Fruit fly (Drosophila melanogaster) whole organism, embryonic: ENCODE measurements around the gene jus.
A peak's percentile ranks its signal among the peaks of the same experiment; 100 is the strongest.

Source experiments
- Awh ChIP-seq: fragments of 200-800 bp; sonication (Bioruptor generic); IDR thresholded peaks from 2 replicates; pipeline ENCODE4, ENCODE4 v1.3.6; 2022; ENCODE audit warnings: missing biosample characterization, missing genetic modification characterization
- B-H1 ChIP-seq: fragments of 200-800 bp; sonication (Bioruptor generic); IDR thresholded peaks from 3 replicates; pipeline ENCODE4 v1.3.6; 2022; ENCODE audit warnings: missing biosample characterization, missing genetic modification characterization
- CG10147 ChIP-seq: fragments of 200-800 bp; sonication (Bioruptor generic); optimal IDR thresholded peaks from 2 replicates; lab custom pipeline; 2019; ENCODE audit warnings: missing biosample characterization, mild to moderate bottlenecking, missing genetic modification characterization, moderate library complexity
- CG12942 ChIP-seq: fragments of 200-800 bp; sonication (Bioruptor generic); optimal IDR thresholded peaks from 3 replicates; lab custom pipeline; 2016; ENCODE audit warnings: missing biosample characterization, missing genetic modification characterization
- CG13894 ChIP-seq: fragments of 200-800 bp; sonication (Bioruptor generic); optimal IDR thresholded peaks from 3 replicates; lab custom pipeline; 2018; ENCODE audit warnings: missing biosample characterization, mild to moderate bottlenecking, missing genetic modification characterization, moderate library complexity
- CG14710 ChIP-seq: fragments of 200-800 bp; sonication (Bioruptor generic); optimal IDR thresholded peaks from 3 replicates; lab custom pipeline; 2019; ENCODE audit warnings: missing biosample characterization, mild to moderate bottlenecking, missing genetic modification characterization, moderate library complexity
- CG31365 ChIP-seq: fragments of 200-800 bp; sonication (Bioruptor generic); optimal IDR thresholded peaks from 2 replicates; lab custom pipeline; 2018; ENCODE audit warnings: missing biosample characterization, mild to moderate bottlenecking, missing genetic modification characterization
- CG42726 ChIP-seq: fragments of 200-800 bp; sonication (Bioruptor generic); IDR thresholded peaks from 2 replicates; pipeline ENCODE4 v1.3.6; 2022; ENCODE audit warnings: missing biosample characterization, missing genetic modification characterization; ENCODE audit not compliant: partially characterized antibody
- CG4328 ChIP-seq: fragments of 200-800 bp; sonication (Bioruptor generic); optimal IDR thresholded peaks from 3 replicates; lab custom pipeline; 2017; ENCODE audit warnings: missing biosample characterization, missing genetic modification reagents, missing genetic modification characterization
- CG7556 ChIP-seq: fragments of 200-800 bp; sonication (Bioruptor generic); optimal IDR thresholded peaks from 2 replicates; lab custom pipeline; 2017; ENCODE audit warnings: missing biosample characterization, mild to moderate bottlenecking, missing genetic modification characterization
- Camta ChIP-seq: fragments of 200-800 bp; sonication (Bioruptor generic); optimal IDR thresholded peaks from 2 replicates; lab custom pipeline; 2016; ENCODE audit warnings: missing biosample characterization, missing genetic modification characterization
- CoRest ChIP-seq: fragments of 200-800 bp; sonication (Bioruptor generic); optimal IDR thresholded peaks from 3 replicates; lab custom pipeline; 2018; ENCODE audit warnings: missing biosample characterization, mild to moderate bottlenecking, missing genetic modification characterization, moderate library complexity
- D19A ChIP-seq: fragments of 200-800 bp; optimal IDR thresholded peaks from 3 replicates; lab custom pipeline; 2019; ENCODE audit warnings: missing biosample characterization, mild to moderate bottlenecking, missing genetic modification characterization, moderate library complexity
- Dip3 ChIP-seq: fragments of 200-800 bp; sonication (Bioruptor generic); optimal IDR thresholded peaks from 3 replicates; lab custom pipeline; 2016; ENCODE audit warnings: missing biosample characterization, missing genetic modification characterization
- Hey ChIP-seq: fragments of 200-800 bp; sonication (Bioruptor generic); optimal IDR thresholded peaks from 3 replicates; lab custom pipeline; 2018; ENCODE audit warnings: missing biosample characterization, mild to moderate bottlenecking, missing genetic modification characterization
- Mad ChIP-seq: fragments of 200-800 bp; sonication (Bioruptor generic); optimal IDR thresholded peaks from 2 replicates; lab custom pipeline; 2016; ENCODE audit warnings: missing biosample characterization, missing genetic modification characterization
- Six4 ChIP-seq: fragments of 200-800 bp; sonication (Bioruptor generic); optimal IDR thresholded peaks from 2 replicates; lab custom pipeline; 2016; ENCODE audit warnings: missing biosample characterization, missing genetic modification characterization
- Usf ChIP-seq: fragments of 200-800 bp; sonication (Bioruptor generic); optimal IDR thresholded peaks from 2 replicates; lab custom pipeline; 2017; ENCODE audit warnings: missing genotype, missing biosample characterization, missing genetic modification characterization
- Xbp1 ChIP-seq: fragments of 200-800 bp; sonication (Bioruptor generic); optimal IDR thresholded peaks from 3 replicates; lab custom pipeline; 2016; ENCODE audit warnings: missing biosample characterization, mild to moderate bottlenecking, missing genetic modification characterization
- ato ChIP-seq: fragments of 200-800 bp; sonication (Bioruptor generic); IDR thresholded peaks from 2 replicates; pipeline ENCODE4 v1.3.6; 2022; ENCODE audit warnings: missing biosample characterization, missing genetic modification characterization; ENCODE audit not compliant: partially characterized antibody
- dpn ChIP-seq, 2 experiments: fragments of 200-800 bp; sonication (Bioruptor generic); optimal IDR thresholded peaks; 3 replicates each; lab custom pipeline; 2016; ENCODE audit warnings: missing biosample characterization in 2 of 2, missing genetic modification characterization in 2 of 2
- eve ChIP-seq, 2 experiments: fragments of >200 bp; optimal IDR thresholded peaks; 2 replicates each; lab custom pipeline; 2017; ENCODE audit warnings: missing biosample characterization in 2 of 2, missing genetic modification characterization in 2 of 2
- eyg ChIP-seq: fragments of 200-800 bp; sonication (Bioruptor generic); optimal IDR thresholded peaks from 3 replicates; lab custom pipeline; 2016; ENCODE audit warnings: missing biosample characterization, missing genetic modification characterization
- gt ChIP-seq: fragments of 200-800 bp; sonication (Bioruptor generic); IDR thresholded peaks from 2 replicates; pipeline ENCODE4 v1.3.6; 2022; ENCODE audit warnings: missing biosample characterization, missing genetic modification characterization
- jigr1 ChIP-seq: fragments of 200-800 bp; sonication (Bioruptor generic); IDR thresholded peaks from 3 replicates; pipeline ENCODE4 v1.3.6; 2022; ENCODE audit warnings: missing biosample characterization, missing genetic modification characterization
- jumu ChIP-seq: fragments of 200-800 bp; sonication (Bioruptor generic); optimal IDR thresholded peaks from 3 replicates; lab custom pipeline; 2016; ENCODE audit warnings: missing biosample characterization, missing genetic modification characterization
- lilli ChIP-seq: fragments of 200-800 bp; sonication (Bioruptor generic); optimal IDR thresholded peaks from 3 replicates; lab custom pipeline; 2016; ENCODE audit warnings: missing biosample characterization, missing genetic modification characterization
- odd ChIP-seq: fragments of 200-800 bp; sonication (Bioruptor generic); optimal IDR thresholded peaks from 2 replicates; lab custom pipeline; 2017; ENCODE audit warnings: missing biosample characterization, mild to moderate bottlenecking, missing genetic modification characterization
- psq ChIP-seq: fragments of 200-800 bp; sonication (Bioruptor generic); optimal IDR thresholded peaks from 2 replicates; lab custom pipeline; 2017; ENCODE audit warnings: missing biosample characterization, missing genetic modification characterization
- run ChIP-seq: fragments of 200-800 bp; sonication (Bioruptor generic); optimal IDR thresholded peaks from 3 replicates; lab custom pipeline; 2018; ENCODE audit warnings: missing biosample characterization, mild to moderate bottlenecking, missing genetic modification characterization
- tap ChIP-seq: fragments of 200-800 bp; optimal IDR thresholded peaks from 3 replicates; lab custom pipeline; 2019; ENCODE audit warnings: missing biosample characterization, mild to moderate bottlenecking, missing genetic modification characterization, moderate library complexity
- ttk ChIP-seq: fragments of 200-800 bp; sonication (Bioruptor generic); IDR thresholded peaks from 2 replicates; pipeline ENCODE4 v2.1.2; 2022; ENCODE audit warnings: missing biosample characterization, missing genetic modification characterization
- vfl ChIP-seq: fragments of 200-800 bp; sonication (Bioruptor generic); optimal IDR thresholded peaks from 2 replicates; lab custom pipeline; 2016; ENCODE audit warnings: missing biosample characterization, missing genetic modification characterization
- vnd ChIP-seq: fragments of 200-800 bp; sonication (Bioruptor generic); IDR thresholded peaks from 3 replicates; pipeline ENCODE4 v1.3.6; 2022; ENCODE audit warnings: missing biosample characterization, missing genetic modification characterization; ENCODE audit not compliant: partially characterized antibody

Gene jus

DNA sequence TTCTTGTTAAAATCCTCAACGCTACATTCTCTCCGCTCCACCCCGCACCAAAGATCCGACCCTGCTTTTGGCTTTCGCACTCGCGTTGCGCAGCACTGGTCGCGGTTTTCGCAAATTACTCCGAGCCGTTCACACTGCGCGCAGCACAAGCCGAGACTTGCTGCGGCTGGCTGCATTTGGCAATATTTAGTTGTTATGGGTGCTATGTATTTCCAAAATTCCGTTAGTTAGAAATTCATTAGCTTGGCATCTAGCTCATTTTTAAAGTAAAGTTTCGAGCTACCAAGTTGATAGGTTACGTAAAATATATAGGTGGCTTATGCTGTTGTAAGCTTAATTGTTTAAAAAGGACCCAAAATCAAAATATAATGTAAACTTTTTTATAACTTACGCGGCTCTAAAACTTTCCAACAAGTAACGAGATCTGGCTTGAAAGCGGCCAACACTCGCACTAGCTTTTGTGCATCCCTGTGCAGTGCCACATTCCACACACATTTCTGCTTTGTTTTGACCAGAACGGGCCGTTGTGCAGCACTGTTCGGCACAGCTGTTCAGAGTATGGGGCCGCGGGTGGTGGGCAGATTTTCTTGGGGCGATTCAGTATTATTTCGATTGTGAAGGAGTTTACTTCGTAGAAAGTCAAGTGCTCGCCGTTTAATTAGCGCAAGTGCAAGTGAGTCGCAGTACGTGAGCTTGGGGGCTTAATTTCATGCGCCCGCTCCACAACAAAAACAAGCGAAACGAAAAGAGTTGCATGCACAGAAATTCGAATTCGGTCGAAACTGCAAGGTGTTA lies 71.8 kb downstream of the jus start, which contains the start of the genes yem and Ctl2 (continued):
- TF ChIP-seq dpn (GFP tag; optimal IDR thresholded peaks at IDR 0.05; lab: Kevin White, UChicago) (peak; percentile 68 to 84), psq (peak; percentile 53), CG42726 (GFP tag; lab: Robert Waterston, UW) (peak; percentile 71), Mad (peak; percentile 67), odd (no peak), Camta (GFP tag; lab: Kevin White, UChicago) (peak; percentile 80), jumu (GFP tag; lab: Kevin White, UChicago) (peak; percentile 80), CG10147 (peak; percentile 51), ttk (GFP tag; lab: Robert Waterston, UW) (peak; percentile 37; the same call in 1 of the 2 replicates), CG7556 (GFP tag; lab: Kevin White, UChicago) (peak; percentile 78), Dip3 (GFP tag; lab: Kevin White, UChicago) (peak; percentile 86), CG4328 (peak; percentile 41), B-H1 (peak; percentile 36; the same call in 1 of the 3 replicates), eve (GFP tag; optimal IDR thresholded peaks at IDR 0.05; lab: Kevin White, UChicago) (peak in 1 of 2 experiments; percentile 26), Hey (tag; lab: Kevin White, UChicago) (peak; percentile 11), lilli (peak; percentile 90), CoRest (tag; lab: Kevin White, UChicago) (peak; percentile 83), Six4 (GFP tag; lab: Kevin White, UChicago) (peak; percentile 42), Awh (GFP tag; lab: Robert Waterston, UW) (0 out of 2 replicates have a peak, but pooled peaks have one; percentile 24), ato (GFP tag; lab: Robert Waterston, UW) (peak; percentile 5; the same call in 1 of the 2 replicates), Xbp1 (GFP tag; lab: Kevin White, UChicago) (peak; percentile 84), D19A (tag; lab: Kevin White, UChicago) (no peak), Usf (GFP tag; lab: Kevin White, UChicago) (peak; percentile 46), tap (tag; lab: Kevin White, UChicago) (peak; percentile 3), gt (no peak; the same call in 1 of the 2 replicates), CG13894 (tag; lab: Kevin White, UChicago) (peak; percentile 1), jigr1 (GFP tag; lab: Robert Waterston, UW) (peak; percentile 68; the same call in 2 of the 3 replicates), eyg (peak; percentile 62), CG14710 (peak; percentile 82), run (tag; lab: Kevin White, UChicago) (no peak), vfl (peak; percentile 50), CG12942 (peak; percentile 64), vnd (GFP tag; lab: Robert Waterston, UW) (no peak), CG31365 (tag; lab: Kevin White, UChicago) (peak; percentile 13)
